Fruit fly (Drosophila melanogaster): ENCODE measurements around the gene pav.

Gene pav

DNA sequence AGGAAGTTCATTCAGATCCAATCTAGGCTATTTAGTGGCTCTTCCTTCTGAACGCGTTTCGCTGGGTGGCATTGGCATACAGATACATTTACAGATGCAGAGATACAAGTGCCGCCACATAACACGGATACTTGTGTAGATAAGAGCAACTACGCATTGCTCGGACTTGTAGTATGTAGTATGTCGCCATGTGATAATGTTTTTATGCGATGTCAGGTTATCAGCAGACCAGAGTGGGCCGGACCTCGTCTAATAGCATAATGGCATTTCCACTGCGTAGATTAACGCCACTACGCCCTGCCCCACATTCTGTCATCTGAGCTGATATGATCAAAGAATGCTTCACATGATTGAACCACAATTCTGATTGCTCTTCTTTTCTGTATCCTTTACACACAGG, 20.7 kb upstream of the pav start:
- no peak for TF ChIP-seq Gug (GFP tag; IDR thresholded peaks at IDR 0.05)
- TF ChIP-seq svp (GFP tag) = peak; percentile 83

DNA sequence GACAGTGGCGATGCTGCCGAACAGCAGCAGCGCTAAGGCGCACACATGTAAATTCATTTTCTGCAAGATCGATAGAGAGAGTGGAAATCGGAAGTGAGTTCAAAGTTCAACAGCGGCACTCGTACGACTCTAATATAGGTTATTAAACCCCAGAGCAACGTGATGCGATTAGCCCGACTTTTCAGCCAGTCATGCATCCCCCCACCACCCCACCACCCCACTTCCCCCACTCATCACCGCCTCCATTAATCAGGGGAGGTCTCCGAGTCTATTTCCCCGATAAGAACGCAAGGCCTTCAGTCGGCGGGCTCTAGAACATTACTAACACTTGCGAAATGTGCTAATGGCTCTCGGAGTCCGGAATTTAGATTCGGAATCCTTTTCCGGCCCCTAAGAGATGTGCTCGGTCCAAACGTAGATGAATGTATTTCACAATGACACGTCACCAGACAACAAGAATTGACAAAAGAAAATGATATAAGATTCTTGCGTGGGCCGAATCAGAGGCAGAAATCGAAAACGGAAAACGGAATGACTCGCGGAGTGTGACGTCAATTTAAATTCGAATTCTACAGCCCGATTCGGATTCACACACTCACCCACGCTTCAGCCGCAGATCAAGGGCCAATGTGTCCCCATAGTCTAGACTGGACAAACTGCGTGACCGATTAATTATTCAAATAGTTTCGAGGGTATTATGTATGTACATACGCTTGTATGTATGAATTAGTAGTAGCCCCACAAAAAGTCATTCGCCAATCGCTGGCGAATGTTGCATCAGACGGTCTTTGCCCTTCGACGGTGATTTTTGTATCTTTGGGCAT, 16.7 kb upstream of the pav start:
- TF ChIP-seq Sox15 (GFP tag; optimal IDR thresholded peaks at IDR 0.05) (no peak), CG8119 (GFP tag; IDR thresholded peaks at IDR 0.05) (no peak), CG6854 (GFP tag; optimal IDR thresholded peaks at IDR 0.05) (no peak), CG16779 (tag; optimal IDR thresholded peaks at IDR 0.05) (peak; percentile 15), CG10631 (GFP tag; optimal IDR thresholded peaks at IDR 0.05) (no peak), dsx (GFP tag; optimal IDR thresholded peaks at IDR 0.05; ENCODE audit: poor library complexity, severe bottlenecking) (no peak), Lpt (GFP tag; optimal IDR thresholded peaks at IDR 0.05) (no peak), CG8319 (GFP tag; optimal IDR thresholded peaks at IDR 0.05) (no peak), Ets21C (GFP tag; optimal IDR thresholded peaks at IDR 0.05) (no peak), Ets96B (tag; optimal IDR thresholded peaks at IDR 0.05) (no peak), ss (GFP tag; optimal IDR thresholded peaks at IDR 0.05) (peak; percentile 16 to 56), CG10669 (GFP tag; optimal IDR thresholded peaks at IDR 0.05) (peak; percentile 14), CG6276 (GFP tag; optimal IDR thresholded peaks at IDR 0.05) (peak; percentile 49), CG7368 (GFP tag; optimal IDR thresholded peaks at IDR 0.05) (no peak), Eip78C (GFP tag) (no peak), achi (GFP tag; optimal IDR thresholded peaks at IDR 0.05) (no peak), svp (GFP tag) (peak; percentile 84), topi (GFP tag; optimal IDR thresholded peaks at IDR 0.05) (no peak), salr (GFP tag; optimal IDR thresholded peaks at IDR 0.05) (no peak), dac (GFP tag; optimal IDR thresholded peaks at IDR 0.05) (no peak), vri (GFP tag; optimal IDR thresholded peaks at IDR 0.05) (no peak), Smox (GFP tag; optimal IDR thresholded peaks at IDR 0.05) (no peak), Eip93F (GFP tag; optimal IDR thresholded peaks at IDR 0.05) (no peak), CG6163 (GFP tag; IDR thresholded peaks at IDR 0.05) (0 out of 3 replicates have a peak, but pooled peaks have one; percentile 12), Hr4 (GFP tag; optimal IDR thresholded peaks at IDR 0.05) (no peak), CG15336 (GFP tag; IDR thresholded peaks at IDR 0.05) (peak; percentile 35; the same call in 1 of the 2 replicates), eg (GFP tag; IDR thresholded peaks at IDR 0.05) (0 out of 3 replicates have a peak, but pooled peaks have one; percentile 34), CG3032 (tag; optimal IDR thresholded peaks at IDR 0.05) (no peak), CG3919 (GFP tag; optimal IDR thresholded peaks at IDR 0.05) (no peak), CG6808 (GFP tag; optimal IDR thresholded peaks at IDR 0.05) (peak; percentile 23), CG11294 (GFP tag; IDR thresholded peaks at IDR 0.05) (no peak), CG8632 (GFP tag; optimal IDR thresholded peaks at IDR 0.05) (no peak), Hr38 (GFP tag; optimal IDR thresholded peaks at IDR 0.05) (no peak), CG11762 (GFP tag; optimal IDR thresholded peaks at IDR 0.05; ENCODE audit: insufficient read depth) (no peak), OdsH (GFP tag; optimal IDR thresholded peaks at IDR 0.05) (no peak), Hr39 (GFP tag; optimal IDR thresholded peaks at IDR 0.05) (no peak), fkh (GFP tag; optimal IDR thresholded peaks at IDR 0.05) (no peak)

DNA sequence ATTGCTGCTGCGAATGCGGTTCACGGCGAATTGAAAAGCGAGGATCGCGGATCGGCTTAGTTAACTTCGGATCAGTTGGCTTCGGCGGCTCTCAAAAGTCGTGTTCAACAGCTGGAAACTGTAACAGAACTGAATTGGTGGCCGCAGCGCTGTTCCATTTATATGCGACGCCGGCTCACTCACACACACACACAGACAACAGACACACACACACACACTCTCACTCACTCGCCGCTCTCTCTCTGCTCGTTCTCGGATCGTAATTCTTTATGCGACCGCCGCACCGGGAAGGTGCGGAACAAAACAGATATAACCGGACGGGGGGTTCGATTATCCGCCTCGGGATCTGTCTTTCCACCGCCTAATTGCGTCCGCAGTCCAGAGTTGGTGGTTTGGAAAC, 15.4 kb upstream of the pav start, which contains the start of gene CG46460:
Gene CG46460, minus strand, starts transcription at position 139 of the 400 bp plus-strand sequence.
- TF ChIP-seq cyc (GFP tag; optimal IDR thresholded peaks at IDR 0.05) (peak; percentile 25), CG10669 (GFP tag; optimal IDR thresholded peaks at IDR 0.05) (peak; percentile 26), CG11762 (GFP tag; optimal IDR thresholded peaks at IDR 0.05; ENCODE audit: insufficient read depth) (no peak), Eip93F (GFP tag; optimal IDR thresholded peaks at IDR 0.05) (no peak), CG16779 (tag; optimal IDR thresholded peaks at IDR 0.05) (peak; percentile 1), Met (GFP tag; optimal IDR thresholded peaks at IDR 0.05) (peak; percentile 36), CG10631 (GFP tag; optimal IDR thresholded peaks at IDR 0.05) (no peak), CG8319 (GFP tag; optimal IDR thresholded peaks at IDR 0.05) (no peak), CG6163 (GFP tag; IDR thresholded peaks at IDR 0.05) (0 out of 3 replicates have a peak, but pooled peaks have one; percentile 16), CG4318 (GFP tag; optimal IDR thresholded peaks at IDR 0.05) (no peak), CG15336 (GFP tag; IDR thresholded peaks at IDR 0.05) (no peak), CG31627 (GFP tag; optimal IDR thresholded peaks at IDR 0.05) (peak; percentile 39), Blimp-1 (GFP tag; optimal IDR thresholded peaks at IDR 0.05) (peak; percentile 17), esn (GFP tag; optimal IDR thresholded peaks at IDR 0.05) (peak; percentile 20), Eip75B (GFP tag; optimal IDR thresholded peaks at IDR 0.05) (peak; percentile 31), topi (GFP tag; optimal IDR thresholded peaks at IDR 0.05) (peak; percentile 11), svp (GFP tag) (peak; percentile 83), achi (GFP tag; optimal IDR thresholded peaks at IDR 0.05) (no peak), lz (GFP tag; optimal IDR thresholded peaks at IDR 0.05) (peak; percentile 49), Hr38 (GFP tag; optimal IDR thresholded peaks at IDR 0.05) (no peak), Smox (GFP tag; optimal IDR thresholded peaks at IDR 0.05) (peak; percentile 8), Ets96B (tag; optimal IDR thresholded peaks at IDR 0.05) (peak; percentile 25), CG3032 (tag; optimal IDR thresholded peaks at IDR 0.05) (peak; percentile 4), Sox15 (GFP tag; optimal IDR thresholded peaks at IDR 0.05) (no peak)

Measured in whole organism, prepupa.